Worm (Caenorhabditis elegans) whole organism, young adult: Measurements from ENCODE around the gene secs-1.

Source experiments
- B0261.1 ChIP-seq: sonication (generic microtip); optimal IDR thresholded peaks from 2 replicates; lab custom pipeline; 2016; ENCODE audit warnings: mild to moderate bottlenecking, missing genetic modification characterization, moderate library complexity, missing compliant biosample characterization
- C06A6.2 ChIP-seq: fragments of 200-800 bp; sonication (Bioruptor generic); conservative IDR thresholded peaks from 2 replicates; pipeline ENCODE4 v1.3.6; 2022; ENCODE audit warnings: missing genetic modification characterization, missing compliant biosample characterization
- F22D6.2 ChIP-seq: sonication (generic microtip); optimal IDR thresholded peaks from 2 replicates; lab custom pipeline; 2016; ENCODE audit warnings: mild to moderate bottlenecking, missing genetic modification characterization, missing compliant biosample characterization
- F23B12.7 ChIP-seq: sonication (generic microtip); optimal IDR thresholded peaks from 2 replicates; lab custom pipeline; 2017; ENCODE audit warnings: missing genetic modification characterization, mild to moderate bottlenecking, missing compliant biosample characterization, antibody characterized with exemption, moderate library complexity; ENCODE audit not compliant: insufficient read depth
- F37B4.10 ChIP-seq: fragments of 200-800 bp; sonication (Bioruptor generic); IDR thresholded peaks from 2 replicates; pipeline ENCODE4 v1.3.6; 2022; ENCODE audit warnings: missing genetic modification characterization, missing compliant biosample characterization
- F52B5.7 ChIP-seq: sonication (generic microtip); optimal IDR thresholded peaks from 2 replicates; lab custom pipeline; 2016; ENCODE audit warnings: mild to moderate bottlenecking, missing genetic modification characterization, missing compliant biosample characterization
- F55B11.4 ChIP-seq: sonication (generic microtip); optimal IDR thresholded peaks from 2 replicates; lab custom pipeline; 2016; ENCODE audit warnings: missing compliant biosample characterization, missing genetic modification characterization, borderline replicate concordance; ENCODE audit not compliant: insufficient read depth
- F57A8.1 ChIP-seq: fragments of 200-800 bp; sonication (Bioruptor generic); optimal IDR thresholded peaks from 2 replicates; lab custom pipeline; 2018; ENCODE audit warnings: mild to moderate bottlenecking, missing genetic modification characterization, moderate library complexity, missing compliant biosample characterization
- T07F8.4 ChIP-seq: sonication (generic microtip); optimal IDR thresholded peaks from 2 replicates; lab custom pipeline; 2016; ENCODE audit warnings: mild to moderate bottlenecking, missing genetic modification characterization, moderate library complexity, missing compliant biosample characterization
- T26A5.8 ChIP-seq: sonication (generic microtip); optimal IDR thresholded peaks from 2 replicates; lab custom pipeline; 2016; ENCODE audit warnings: missing genetic modification characterization, missing compliant biosample characterization
- ZK185.1 ChIP-seq: sonication (generic microtip); optimal IDR thresholded peaks from 2 replicates; lab custom pipeline; 2016; ENCODE audit warnings: mild to moderate bottlenecking, missing genetic modification characterization, missing compliant biosample characterization; ENCODE audit not compliant: poor library complexity, severe bottlenecking
- aptf-2 ChIP-seq: fragments of 200-800 bp; sonication (Bioruptor generic); conservative IDR thresholded peaks from 2 replicates; pipeline ENCODE4 v1.3.6; 2022; ENCODE audit warnings: missing genetic modification reagents, missing genetic modification characterization, missing compliant biosample characterization
- attf-6 ChIP-seq: fragments of 200-800 bp; sonication (Bioruptor generic); IDR thresholded peaks from 2 replicates; pipeline ENCODE4 v1.3.6; 2022; ENCODE audit warnings: missing genetic modification reagents, missing genetic modification characterization, missing compliant biosample characterization
- cebp-2 ChIP-seq: fragments of 200-800 bp; sonication (Bioruptor generic); IDR thresholded peaks from 2 replicates; pipeline ENCODE4 v1.3.6; 2022; ENCODE audit warnings: missing genetic modification characterization, missing compliant biosample characterization
- ceh-100 ChIP-seq: fragments of 200-800 bp; sonication (Bioruptor generic); IDR thresholded peaks from 2 replicates; pipeline ENCODE4 v1.3.6; 2022; ENCODE audit warnings: missing genetic modification reagents, missing genetic modification characterization, missing compliant biosample characterization
- ceh-27 ChIP-seq: fragments of 200-800 bp; sonication (Bioruptor generic); optimal IDR thresholded peaks from 2 replicates; lab custom pipeline; 2018; ENCODE audit warnings: mild to moderate bottlenecking, missing genetic modification characterization, moderate library complexity, missing compliant biosample characterization
- ceh-58 ChIP-seq: fragments of 200-800 bp; sonication (Bioruptor generic); IDR thresholded peaks from 2 replicates; pipeline ENCODE4 v1.3.6; 2022; ENCODE audit warnings: missing genetic modification characterization, missing compliant biosample characterization
- ceh-91 ChIP-seq: fragments of 200-800 bp; sonication (Bioruptor generic); IDR thresholded peaks from 2 replicates; pipeline ENCODE4 v1.3.6; 2022; ENCODE audit warnings: missing genetic modification reagents, missing genetic modification characterization, missing compliant biosample characterization
- die-1 ChIP-seq: sonication (generic microtip); optimal IDR thresholded peaks from 2 replicates; lab custom pipeline; 2016; ENCODE audit warnings: missing genotype, mild to moderate bottlenecking, missing genetic modification characterization, missing compliant biosample characterization
- dpff-1 ChIP-seq: sonication (generic microtip); optimal IDR thresholded peaks from 2 replicates; lab custom pipeline; 2017; ENCODE audit warnings: mild to moderate bottlenecking, missing genetic modification characterization, missing compliant biosample characterization
- dpl-1 ChIP-seq: fragments of 150-350 bp; optimal IDR thresholded peaks from 2 replicates; lab custom pipeline; 2014; ENCODE audit warnings: missing biosample characterization, missing genetic modification reagents, missing genetic modification characterization
- egl-18 ChIP-seq: fragments of 200-800 bp; sonication (Bioruptor generic); IDR thresholded peaks from 2 replicates; pipeline ENCODE4 v1.3.6; 2022; ENCODE audit warnings: missing genetic modification reagents, missing genetic modification characterization, missing compliant biosample characterization
- egl-44 ChIP-seq: fragments of 200-800 bp; sonication (Bioruptor generic); IDR thresholded peaks from 2 replicates; pipeline ENCODE4 v1.3.6; 2022; ENCODE audit warnings: missing genetic modification reagents, missing genetic modification characterization, missing compliant biosample characterization
- ekl-4 ChIP-seq: fragments of 200-800 bp; sonication (Bioruptor generic); IDR thresholded peaks from 2 replicates; pipeline ENCODE4 v1.3.6; 2022; ENCODE audit warnings: missing genetic modification reagents, missing genetic modification characterization, missing compliant biosample characterization
- ets-4 ChIP-seq: fragments of 200-800 bp; sonication (Bioruptor generic); optimal IDR thresholded peaks from 2 replicates; lab custom pipeline; 2018; ENCODE audit warnings: mild to moderate bottlenecking, missing genetic modification characterization, missing compliant biosample characterization
- gei-17 ChIP-seq: fragments of 200-800 bp; sonication (Bioruptor generic); optimal IDR thresholded peaks from 2 replicates; lab custom pipeline; 2018; ENCODE audit warnings: mild to moderate bottlenecking, missing genetic modification characterization, missing compliant biosample characterization
- hmg-1.2 ChIP-seq: fragments of 200-800 bp; sonication (Bioruptor generic); IDR thresholded peaks from 2 replicates; pipeline ENCODE4 v1.3.6; 2022; ENCODE audit warnings: missing genetic modification reagents, missing genetic modification characterization, missing compliant biosample characterization
- hmg-20 ChIP-seq: fragments of 200-800 bp; sonication (Bioruptor generic); IDR thresholded peaks from 2 replicates; pipeline ENCODE4 v1.3.6; 2022; ENCODE audit warnings: missing genetic modification reagents, missing genetic modification characterization, missing compliant biosample characterization
- let-526 ChIP-seq: fragments of 200-800 bp; sonication (Bioruptor generic); IDR thresholded peaks from 2 replicates; pipeline ENCODE4 v1.3.6; 2022; ENCODE audit warnings: missing genetic modification reagents, missing genetic modification characterization, missing compliant biosample characterization
- lin-40 ChIP-seq: sonication (generic microtip); optimal IDR thresholded peaks from 2 replicates; lab custom pipeline; 2016; ENCODE audit warnings: missing genetic modification characterization, mild to moderate bottlenecking, missing compliant biosample characterization, missing genotype, missing genetic modification reagents
- lir-1 ChIP-seq: fragments of 200-800 bp; sonication (Bioruptor generic); conservative IDR thresholded peaks from 2 replicates; pipeline ENCODE4 v1.3.6; 2022; ENCODE audit warnings: missing genetic modification reagents, missing genetic modification characterization, missing compliant biosample characterization
- madf-8 ChIP-seq: fragments of 200-800 bp; sonication (Bioruptor generic); conservative IDR thresholded peaks from 2 replicates; pipeline ENCODE4 v1.3.6; 2022; ENCODE audit warnings: missing genetic modification reagents, missing genetic modification characterization, missing compliant biosample characterization
- mxl-1 ChIP-seq: sonication (generic microtip); optimal IDR thresholded peaks from 2 replicates; lab custom pipeline; 2016; ENCODE audit warnings: missing genetic modification characterization, missing compliant biosample characterization
- nfya-1 ChIP-seq: sonication (generic microtip); optimal IDR thresholded peaks from 2 replicates; lab custom pipeline; 2017; ENCODE audit warnings: antibody characterized with exemption, missing compliant biosample characterization, missing genetic modification characterization, borderline replicate concordance; ENCODE audit not compliant: insufficient read depth
- nhr-120 ChIP-seq: fragments of 200-800 bp; sonication (Bioruptor generic); IDR thresholded peaks from 2 replicates; pipeline ENCODE4 v1.3.6; 2022; ENCODE audit warnings: missing genetic modification characterization, missing compliant biosample characterization
- nhr-179 ChIP-seq: sonication (generic microtip); optimal IDR thresholded peaks from 2 replicates; lab custom pipeline; 2016; ENCODE audit warnings: mild to moderate bottlenecking, missing genetic modification characterization, missing compliant biosample characterization
- nhr-27 ChIP-seq: fragments of 200-800 bp; sonication (Bioruptor generic); optimal IDR thresholded peaks from 2 replicates; lab custom pipeline; 2018; ENCODE audit warnings: mild to moderate bottlenecking, missing genetic modification characterization, moderate library complexity, missing compliant biosample characterization
- pbrm-1 ChIP-seq: fragments of 200-800 bp; sonication (Bioruptor generic); IDR thresholded peaks from 2 replicates; pipeline ENCODE4 v1.3.6; 2022; ENCODE audit warnings: missing genetic modification reagents, missing genetic modification characterization, missing compliant biosample characterization
- snpc-4 ChIP-seq, 5 experiments: fragments of 150-350 bp in 1 of 5; sonication (generic microtip) in 4 of 5; optimal IDR thresholded peaks; 2 replicates each; lab custom pipeline; 2014 to 2018; ENCODE audit warnings: missing genetic modification characterization in 5 of 5, missing biosample characterization in 3 of 5, antibody characterized with exemption in 2 of 5, mild to moderate bottlenecking in 2 of 5, missing compliant biosample characterization in 2 of 5, missing genotype in 2 of 5, moderate library complexity in 2 of 5, missing genetic modification reagents in 1 of 5
- sptf-2 ChIP-seq: fragments of 200-800 bp; sonication (Bioruptor generic); optimal IDR thresholded peaks from 2 replicates; lab custom pipeline; 2018; ENCODE audit warnings: mild to moderate bottlenecking, missing genetic modification characterization, missing compliant biosample characterization
- tbp1 ChIP-seq: fragments of 200-800 bp; sonication (Bioruptor generic); optimal IDR thresholded peaks from 2 replicates; lab custom pipeline; 2018; ENCODE audit warnings: mild to moderate bottlenecking, missing genetic modification characterization, missing compliant biosample characterization
- unc-62 ChIP-seq: fragments of 150-350 bp; optimal IDR thresholded peaks from 2 replicates; lab custom pipeline; 2014; ENCODE audit warnings: missing biosample characterization, missing genetic modification reagents, missing genetic modification characterization
- xnd-1 ChIP-seq: sonication (generic microtip); optimal IDR thresholded peaks from 2 replicates; lab custom pipeline; 2016; ENCODE audit warnings: missing genotype, missing genetic modification reagents, missing genetic modification characterization, missing compliant biosample characterization
- ztf-18 ChIP-seq: sonication (generic microtip); optimal IDR thresholded peaks from 2 replicates; lab custom pipeline; 2016; ENCODE audit warnings: missing genotype, mild to moderate bottlenecking, missing genetic modification characterization, missing compliant biosample characterization
- ztf-22 ChIP-seq: fragments of 200-800 bp; sonication (Bioruptor generic); optimal IDR thresholded peaks from 2 replicates; lab custom pipeline; 2018; ENCODE audit warnings: mild to moderate bottlenecking, missing genetic modification characterization, moderate library complexity, missing compliant biosample characterization
- ztf-25 ChIP-seq: fragments of 200-800 bp; sonication (Bioruptor generic); IDR thresholded peaks from 2 replicates; pipeline ENCODE4 v1.3.6; 2022; ENCODE audit warnings: missing genetic modification reagents, missing genetic modification characterization, missing compliant biosample characterization
- ztf-28 ChIP-seq: fragments of 200-800 bp; sonication (Bioruptor generic); IDR thresholded peaks from 2 replicates; pipeline ENCODE4 v1.3.6; 2022; ENCODE audit warnings: missing genetic modification reagents, missing genetic modification characterization, missing compliant biosample characterization

Gene secs-1

ce11 chrV:10813425-10814156 is 9.3 kb upstream of the secs-1 start, which contains the start of the genes C29A12.1 and lig-1:
TSS of gene C29A12.1 (minus strand) at chrV:10813487.
TSS of gene lig-1 (plus strand) at chrV:10814106.
- TF ChIP-seq tbp1: no peak
- no peak for TF ChIP-seq ceh-58 (GFP tag; lab: Robert Waterston, UW)
- TF ChIP-seq pbrm-1 (GFP tag; lab: Robert Waterston, UW): peak; percentile 30; the same call in 1 of the 2 replicates
- TF ChIP-seq dpl-1 (GFP tag; lab: Kevin White, UChicago): peak; percentile 30
- TF ChIP-seq ztf-25 (GFP tag; lab: Robert Waterston, UW): no peak
- TF ChIP-seq ceh-100: 0 out of 2 replicates have a peak, but pooled peaks have one; percentile 35
- peak; percentile 54 for TF ChIP-seq xnd-1 (tag; lab: Kevin White, UChicago)
- TF ChIP-seq T26A5.8 (tag; lab: Kevin White, UChicago): no peak
- TF ChIP-seq sptf-2 (GFP tag; lab: Kevin White, UChicago): no peak
- TF ChIP-seq ceh-27: no peak
- TF ChIP-seq madf-8 (GFP tag; lab: Robert Waterston, UW): peak; percentile 65
- TF ChIP-seq T07F8.4 (tag; lab: Kevin White, UChicago): no peak
- TF ChIP-seq mxl-1 (tag; lab: Kevin White, UChicago): no peak
- no peak for TF ChIP-seq C06A6.2
- TF ChIP-seq egl-18 (GFP tag; lab: Robert Waterston, UW): no peak
- peak; percentile 26 for TF ChIP-seq ztf-18 (tag; lab: Kevin White, UChicago)
- no peak for TF ChIP-seq attf-6 (GFP tag; lab: Robert Waterston, UW)
- TF ChIP-seq ets-4 (GFP tag; lab: Kevin White, UChicago): no peak
- no peak for TF ChIP-seq ZK185.1
- TF ChIP-seq F23B12.7 (tag; lab: Kevin White, UChicago): peak; percentile 27
- TF ChIP-seq aptf-2 (GFP tag; lab: Robert Waterston, UW): no peak
- TF ChIP-seq ceh-91: peak; percentile 86
- no peak for TF ChIP-seq ztf-22 (GFP tag; lab: Kevin White, UChicago)
- TF ChIP-seq nhr-27 (tag; lab: Kevin White, UChicago): no peak
- TF ChIP-seq F57A8.1: no peak
- TF ChIP-seq nhr-179 (tag; lab: Kevin White, UChicago): no peak
- no peak for TF ChIP-seq F55B11.4 (tag; lab: Kevin White, UChicago)
- TF ChIP-seq ztf-28 (GFP tag; lab: Robert Waterston, UW): no peak
- no peak for TF ChIP-seq B0261.1 (tag; lab: Kevin White, UChicago)
- no peak for TF ChIP-seq unc-62
- no peak for TF ChIP-seq snpc-4 (GFP tag; optimal IDR thresholded peaks at IDR 0.05; lab: Kevin White, UChicago)
- TF ChIP-seq snpc-4 (tag; optimal IDR thresholded peaks at IDR 0.05; lab: Kevin White, UChicago): no peak
- TF ChIP-seq F52B5.7: no peak
- TF ChIP-seq F22D6.2 (tag; lab: Kevin White, UChicago): no peak
- no peak for TF ChIP-seq nhr-120
- no peak for TF ChIP-seq let-526
- TF ChIP-seq F37B4.10 (GFP tag; lab: Robert Waterston, UW): no peak
- no peak for TF ChIP-seq gei-17 (GFP tag; lab: Kevin White, UChicago)
- TF ChIP-seq cebp-2 (GFP tag; lab: Robert Waterston, UW): no peak
- TF ChIP-seq die-1 (tag; lab: Kevin White, UChicago): no peak
- TF ChIP-seq dpff-1: no peak
- peak; percentile 66; the same call in 1 of the 2 replicates for TF ChIP-seq hmg-1.2 (GFP tag; lab: Robert Waterston, UW)
- TF ChIP-seq nfya-1: no peak
- TF ChIP-seq lin-40 (tag; lab: Kevin White, UChicago): no peak
- peak; percentile 25; the same call in 1 of the 2 replicates for TF ChIP-seq ekl-4 (GFP tag; lab: Robert Waterston, UW)
- no peak for TF ChIP-seq hmg-20 (GFP tag; lab: Robert Waterston, UW)
- TF ChIP-seq lir-1 (GFP tag; lab: Robert Waterston, UW): no peak
- TF ChIP-seq egl-44: no peak
